Fruit fly (Drosophila melanogaster) Kc167 (cell line): ENCODE measurements around the gene CG33631.

Experiments used
- Sin3A ChIP-seq: fragments of >200 bp; optimal IDR thresholded peaks from 2 replicates; lab custom pipeline; 2018; ENCODE audit warnings: missing external identifiers
- psq ChIP-seq: fragments of >200 bp; optimal IDR thresholded peaks from 2 replicates; lab custom pipeline; 2017; ENCODE audit warnings: missing external identifiers

- TF ChIP-seq psq (lab: Kevin White, UChicago) = no peak
- TF ChIP-seq Sin3A = no peak
These were observed 21.0 kb upstream of the CG33631 start, which contains the start of the genes Mical and CG3909 for dm6 chr3R:10042664-10043372.
